Worm (Caenorhabditis elegans) whole organism, late embryonic: ENCODE results near the gene hpo-38.

ENCODE experiments used
- Y22D7AL.16 ChIP-seq: sonication (generic microtip); optimal IDR thresholded peaks from 2 replicates; lab custom pipeline; 2016; ENCODE audit warnings: missing genetic modification characterization, missing compliant biosample characterization
- ceh-18 ChIP-seq: sonication (generic microtip); optimal IDR thresholded peaks from 2 replicates; lab custom pipeline; 2016; ENCODE audit warnings: missing genetic modification characterization, missing compliant biosample characterization
- ceh-30 ChIP-seq: fragments of 150-350 bp; optimal IDR thresholded peaks from 2 replicates; lab custom pipeline; 2014; ENCODE audit warnings: missing biosample characterization, missing genetic modification characterization
- dmd-4 ChIP-seq: sonication (generic microtip); optimal IDR thresholded peaks from 2 replicates; lab custom pipeline; 2016; ENCODE audit warnings: borderline replicate concordance, missing genetic modification characterization, missing compliant biosample characterization
- elt-2 ChIP-seq: sonication (generic microtip); optimal IDR thresholded peaks from 2 replicates; lab custom pipeline; 2016; ENCODE audit warnings: missing genetic modification reagents, missing genetic modification characterization, missing compliant biosample characterization
- gmeb-2 ChIP-seq: sonication (generic microtip); optimal IDR thresholded peaks from 2 replicates; lab custom pipeline; 2016; ENCODE audit warnings: missing genetic modification characterization, inconsistent platforms, missing compliant biosample characterization
- nfya-1 ChIP-seq: sonication (generic microtip); optimal IDR thresholded peaks from 2 replicates; lab custom pipeline; 2017; ENCODE audit warnings: missing genetic modification characterization, mild to moderate bottlenecking, missing compliant biosample characterization, antibody characterized with exemption, moderate library complexity
- pha-2 ChIP-seq: sonication (generic microtip); optimal IDR thresholded peaks from 2 replicates; lab custom pipeline; 2017; ENCODE audit warnings: mild to moderate bottlenecking, missing genetic modification characterization, missing compliant biosample characterization
- unc-42 ChIP-seq: sonication (generic microtip); optimal IDR thresholded peaks from 2 replicates; lab custom pipeline; 2016; ENCODE audit warnings: missing genotype, missing genetic modification characterization, missing compliant biosample characterization

The hpo-38 gene

ce11 chrIII:283817-284216 lies 53.6 kb downstream of the hpo-38 start, which contains the start of gene taco-1:
Gene taco-1 (plus strand): TSS chrIII:284117.
- TF ChIP-seq ceh-30 (tag; lab: Kevin White, UChicago) = no peak
- no peak for TF ChIP-seq ceh-18 (tag; lab: Kevin White, UChicago)
- TF ChIP-seq nfya-1 (tag; lab: Kevin White, UChicago) = no peak
- TF ChIP-seq Y22D7AL.16 (tag; lab: Kevin White, UChicago) = no peak
- no peak for TF ChIP-seq unc-42 (tag; lab: Kevin White, UChicago)
- no peak for TF ChIP-seq dmd-4 (tag; lab: Kevin White, UChicago)
- TF ChIP-seq elt-2 (tag; lab: Kevin White, UChicago) = no peak
- no peak for TF ChIP-seq pha-2
- no peak for TF ChIP-seq gmeb-2 (tag; lab: Kevin White, UChicago)
- TF ChIP-seq, all 69 proteins: peak for 0
